Worm (Caenorhabditis elegans): ENCODE results near the gene srg-42.

The srg-42 gene

DNA sequence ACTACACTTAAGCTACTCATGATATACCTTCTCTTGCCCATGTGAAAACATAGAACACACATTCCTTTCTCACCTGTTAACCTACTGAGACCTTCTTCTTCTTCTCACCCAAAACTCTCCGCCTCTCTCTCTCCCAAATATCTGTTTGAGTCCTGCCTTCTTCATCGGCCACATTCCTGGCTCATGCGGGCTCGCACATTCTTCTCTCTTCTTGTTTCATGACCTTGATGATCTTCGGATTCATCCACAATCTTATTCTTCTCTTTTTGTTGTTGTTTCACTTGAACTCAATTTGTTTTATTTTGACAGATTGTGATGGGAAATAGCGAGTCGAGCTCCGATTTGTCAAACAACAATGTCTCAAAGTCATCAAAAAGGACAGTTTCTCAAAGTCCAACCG is 14.1 kb upstream of the srg-42 start, which contains the start of gene T19C4.5:
TSS of gene T19C4.5 (plus strand) at position 308 of the 400 bp plus-strand sequence.
- TF ChIP-seq hmg-4 (GFP tag; optimal IDR thresholded peaks at IDR 0.05) (no peak), hnd-1 (tag; optimal IDR thresholded peaks at IDR 0.05) (no peak), B0310.2 (tag; optimal IDR thresholded peaks at IDR 0.05) (no peak), tbx-11 (GFP tag; IDR thresholded peaks at IDR 0.05) (no peak), scrt-1 (GFP tag; IDR thresholded peaks at IDR 0.05) (no peak), ceh-13 (GFP tag; optimal IDR thresholded peaks at IDR 0.05) (no peak), flt-1 (GFP tag; IDR thresholded peaks at IDR 0.05) (no peak)

ce11 chrV:11170564-11171329 is 12.9 kb upstream of the srg-42 start:
- TF ChIP-seq ama-1 (optimal IDR thresholded peaks at IDR 0.05) (no peak), hmbx-1 (tag; optimal IDR thresholded peaks at IDR 0.05) (no peak), tbx-37 (GFP tag; conservative IDR thresholded peaks at IDR 0.05) (no peak), B0310.2 (tag; optimal IDR thresholded peaks at IDR 0.05) (no peak), pes-1 (GFP tag; IDR thresholded peaks at IDR 0.05) (no peak), scrt-1 (GFP tag; IDR thresholded peaks at IDR 0.05) (no peak), ets-7 (tag; optimal IDR thresholded peaks at IDR 0.05) (no peak), F13C5.2 (tag; optimal IDR thresholded peaks at IDR 0.05) (no peak), tra-4 (tag; optimal IDR thresholded peaks at IDR 0.05) (no peak), sea-1 (GFP tag; conservative IDR thresholded peaks at IDR 0.05) (no peak), ceh-13 (GFP tag; optimal IDR thresholded peaks at IDR 0.05) (no peak), flt-1 (GFP tag; IDR thresholded peaks at IDR 0.05) (no peak), tbx-11 (GFP tag; IDR thresholded peaks at IDR 0.05) (no peak), aly-1 (tag; optimal IDR thresholded peaks at IDR 0.05) (no peak)

- TF ChIP-seq hmbx-1 (tag; optimal IDR thresholded peaks at IDR 0.05) (no peak), hmg-4 (GFP tag; optimal IDR thresholded peaks at IDR 0.05) (no peak), ama-1 (optimal IDR thresholded peaks at IDR 0.05) (no peak), flt-1 (GFP tag; IDR thresholded peaks at IDR 0.05) (no peak)
These were observed 9.9 kb upstream of the srg-42 start for ce11 chrV:11167745-11168144.

- no peak for TF ChIP-seq flt-1 (GFP tag; IDR thresholded peaks at IDR 0.05)
- TF ChIP-seq B0310.2 (tag; optimal IDR thresholded peaks at IDR 0.05): no peak
- no peak for TF ChIP-seq hmbx-1 (tag; optimal IDR thresholded peaks at IDR 0.05)
These were observed 6.6 kb upstream of the srg-42 start, which contains the start of gene srg-40 for ce11 chrV:11164475-11164874. TSS of gene srg-40 (minus strand) at chrV:11164575.

DNA sequence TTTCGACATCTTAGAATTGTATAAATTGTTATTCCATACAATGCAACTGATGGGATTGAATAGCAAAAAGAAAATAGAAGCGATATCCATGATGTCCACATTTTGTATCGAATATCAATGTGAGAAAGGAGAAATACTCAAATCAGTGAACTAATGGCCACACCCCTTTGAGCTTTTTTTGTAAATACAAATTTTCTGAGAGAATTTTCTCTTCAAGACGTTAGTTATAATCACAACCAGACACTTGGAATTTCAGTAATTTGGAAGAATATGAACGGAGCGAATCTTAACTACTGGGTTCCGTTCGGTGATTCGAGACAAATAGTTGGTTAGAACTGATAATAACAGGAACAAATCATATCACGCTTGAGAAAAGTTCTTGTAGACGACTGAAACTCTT is 3.9 kb upstream of the srg-42 start, which contains the start of gene srg-41:
TSS of gene srg-41 (minus strand) at position 101 of the 400 bp plus-strand sequence.
- TF ChIP-seq hmbx-1 (tag; optimal IDR thresholded peaks at IDR 0.05) (no peak), hnd-1 (tag; optimal IDR thresholded peaks at IDR 0.05) (no peak), tbx-11 (GFP tag; IDR thresholded peaks at IDR 0.05) (no peak), sea-1 (GFP tag; conservative IDR thresholded peaks at IDR 0.05) (no peak), tbx-37 (GFP tag; conservative IDR thresholded peaks at IDR 0.05) (no peak), ets-7 (tag; optimal IDR thresholded peaks at IDR 0.05) (no peak), tra-4 (tag; optimal IDR thresholded peaks at IDR 0.05) (no peak), aly-1 (tag; optimal IDR thresholded peaks at IDR 0.05) (no peak), ceh-36 (tag; optimal IDR thresholded peaks at IDR 0.05) (no peak), ceh-13 (GFP tag; optimal IDR thresholded peaks at IDR 0.05) (no peak), B0310.2 (tag; optimal IDR thresholded peaks at IDR 0.05) (no peak), flt-1 (GFP tag; IDR thresholded peaks at IDR 0.05) (no peak), hmg-4 (GFP tag; optimal IDR thresholded peaks at IDR 0.05) (no peak)

DNA sequence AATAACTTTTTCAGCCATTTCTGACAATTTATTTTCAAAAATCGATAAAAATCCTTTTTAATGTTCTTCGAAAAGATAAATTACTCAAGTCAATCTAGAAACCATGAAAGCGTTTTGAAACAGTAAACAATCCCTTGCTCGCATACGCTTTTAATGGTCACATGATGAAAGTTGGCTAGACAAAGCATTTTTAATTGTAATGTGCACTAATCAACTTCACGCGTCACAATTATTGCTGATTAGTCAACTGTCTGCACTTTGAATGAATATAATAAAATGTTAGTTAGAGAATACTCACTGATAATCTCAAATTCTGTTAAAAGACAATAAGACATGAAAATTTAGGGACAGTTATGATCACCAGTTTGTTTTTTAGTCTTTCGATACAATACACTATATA is 1.3 kb downstream of the srg-42 start:
- no peak for TF ChIP-seq tbx-37 (GFP tag; conservative IDR thresholded peaks at IDR 0.05)
- no peak for TF ChIP-seq hmg-4 (GFP tag; optimal IDR thresholded peaks at IDR 0.05)
- no peak for TF ChIP-seq tra-4 (tag; optimal IDR thresholded peaks at IDR 0.05)
- TF ChIP-seq B0310.2 (tag; optimal IDR thresholded peaks at IDR 0.05): no peak
- no peak for TF ChIP-seq ceh-13 (GFP tag; optimal IDR thresholded peaks at IDR 0.05)
- no peak for TF ChIP-seq ceh-36 (tag; optimal IDR thresholded peaks at IDR 0.05)
- TF ChIP-seq ets-7 (tag; optimal IDR thresholded peaks at IDR 0.05): no peak
- TF ChIP-seq aly-1 (tag; optimal IDR thresholded peaks at IDR 0.05): no peak
- TF ChIP-seq F13C5.2 (tag; optimal IDR thresholded peaks at IDR 0.05): no peak

- TF ChIP-seq scrt-1 (GFP tag; IDR thresholded peaks at IDR 0.05) (no peak), F13C5.2 (tag; optimal IDR thresholded peaks at IDR 0.05) (no peak), ama-1 (optimal IDR thresholded peaks at IDR 0.05) (no peak), tra-4 (tag; optimal IDR thresholded peaks at IDR 0.05) (no peak), sea-1 (GFP tag; conservative IDR thresholded peaks at IDR 0.05) (no peak), flt-1 (GFP tag; IDR thresholded peaks at IDR 0.05) (no peak), hmbx-1 (tag; optimal IDR thresholded peaks at IDR 0.05) (no peak), ceh-13 (GFP tag; optimal IDR thresholded peaks at IDR 0.05) (no peak), tbx-11 (GFP tag; IDR thresholded peaks at IDR 0.05) (no peak), pes-1 (GFP tag; IDR thresholded peaks at IDR 0.05) (no peak), hnd-1 (tag; optimal IDR thresholded peaks at IDR 0.05) (no peak), aly-1 (tag; optimal IDR thresholded peaks at IDR 0.05) (no peak), B0310.2 (tag; optimal IDR thresholded peaks at IDR 0.05) (no peak), ets-7 (tag; optimal IDR thresholded peaks at IDR 0.05) (no peak), hmg-4 (GFP tag; optimal IDR thresholded peaks at IDR 0.05) (no peak)
These were observed 2.3 kb downstream of the srg-42 start, which contains the start of gene srg-38 for ce11 chrV:11155553-11155952. TSS of gene srg-38 (minus strand) at chrV:11155653.

ce11 chrV:11152333-11152732 is 5.5 kb downstream of the srg-42 start, which contains the start of gene srg-39:
TSS of gene srg-39 (minus strand) at chrV:11152433.
- TF ChIP-seq F13C5.2 (tag; optimal IDR thresholded peaks at IDR 0.05): no peak
- no peak for TF ChIP-seq hnd-1 (tag; optimal IDR thresholded peaks at IDR 0.05)
- TF ChIP-seq hmg-4 (GFP tag; optimal IDR thresholded peaks at IDR 0.05): no peak
- TF ChIP-seq tra-4 (tag; optimal IDR thresholded peaks at IDR 0.05): no peak

Data from whole organism, early embryonic.